Worm (Caenorhabditis elegans) whole organism, midembryonic: ENCODE results near the gene E02H9.6.

Source experiments
- T22C8.4 ChIP-seq: fragments of 200-800 bp; sonication (Bioruptor generic); IDR thresholded peaks from 2 replicates; pipeline ENCODE4 v1.3.6; 2022; ENCODE audit warnings: missing genetic modification characterization, missing compliant biosample characterization
- cog-1 ChIP-seq: sonication (generic microtip); optimal IDR thresholded peaks from 2 replicates; lab custom pipeline; 2016; ENCODE audit warnings: missing genetic modification characterization, missing compliant biosample characterization
- flt-1 ChIP-seq: fragments of 200-800 bp; sonication (Bioruptor generic); IDR thresholded peaks from 2 replicates; pipeline ENCODE4 v1.3.6; 2022; ENCODE audit warnings: missing genetic modification characterization, missing compliant biosample characterization
- klf-2 ChIP-seq: fragments of 200-800 bp; sonication (Bioruptor generic); conservative IDR thresholded peaks from 2 replicates; pipeline ENCODE4 v1.3.6; 2022; ENCODE audit warnings: missing genetic modification reagents, missing genetic modification characterization, missing compliant biosample characterization
- med-1 ChIP-seq: sonication (generic microtip); optimal IDR thresholded peaks from 2 replicates; lab custom pipeline; 2017; ENCODE audit warnings: missing genetic modification characterization, mild to moderate bottlenecking, missing compliant biosample characterization, antibody characterized with exemption, missing genetic modification reagents; ENCODE audit not compliant: insufficient read depth
- ref-1 ChIP-seq: fragments of 200-800 bp; sonication (Bioruptor generic); conservative IDR thresholded peaks from 2 replicates; pipeline ENCODE4 v1.3.6; 2022; ENCODE audit warnings: missing genetic modification reagents, missing genetic modification characterization, missing compliant biosample characterization
- tab-1 ChIP-seq: fragments of 200-800 bp; sonication (Bioruptor generic); IDR thresholded peaks from 2 replicates; pipeline ENCODE4 v1.3.6; 2022; ENCODE audit warnings: missing genetic modification characterization, missing compliant biosample characterization
- ztf-23 ChIP-seq: fragments of 200-800 bp; sonication (Bioruptor generic); IDR thresholded peaks from 2 replicates; pipeline ENCODE4 v1.3.6; 2022; ENCODE audit warnings: missing genetic modification reagents, missing genetic modification characterization, missing compliant biosample characterization
- ztf-29 ChIP-seq: fragments of 200-800 bp; sonication (Bioruptor generic); IDR thresholded peaks from 2 replicates; pipeline ENCODE4 v1.3.6; 2022; ENCODE audit warnings: missing genetic modification reagents, missing genetic modification characterization, missing compliant biosample characterization

E02H9.6 gene

DNA sequence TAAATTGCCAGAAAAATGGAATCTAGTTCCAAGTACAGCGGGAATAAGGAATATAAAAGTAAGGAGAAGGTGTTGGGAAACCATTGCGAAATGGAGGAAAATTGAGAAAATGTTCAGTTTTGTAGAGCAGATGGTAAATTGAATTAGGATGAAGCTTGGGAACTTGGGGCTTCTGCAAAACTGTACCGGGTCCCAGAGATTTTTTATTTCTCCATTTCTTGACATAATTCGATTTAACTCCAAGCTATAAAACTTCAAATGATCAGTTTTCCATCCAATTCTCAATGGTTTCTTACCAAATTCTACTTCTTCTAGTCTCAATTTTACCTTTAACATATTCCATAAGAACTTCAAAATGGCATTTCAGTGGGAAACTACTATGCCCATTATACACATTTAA, 32.3 kb downstream of the E02H9.6 start, which contains the start of the genes E02H9.9 and E02H9.1:
E02H9.9 (minus strand) TSS at position 101 of the 400 bp plus-strand sequence.
E02H9.1 (plus strand) TSS at position 285 of the 400 bp plus-strand sequence.
- no peak for TF ChIP-seq tab-1 (GFP tag; lab: Robert Waterston, UW)
- TF ChIP-seq T22C8.4 (GFP tag; lab: Robert Waterston, UW), result no peak

- TF ChIP-seq T22C8.4 (GFP tag; lab: Robert Waterston, UW) (no peak), ref-1 (GFP tag; lab: Robert Waterston, UW) (no peak), tab-1 (GFP tag; lab: Robert Waterston, UW) (no peak), ztf-23 (GFP tag; lab: Robert Waterston, UW) (0 out of 2 replicates have a peak, but pooled peaks have one; percentile 20), klf-2 (GFP tag; lab: Robert Waterston, UW) (no peak), ztf-29 (GFP tag; lab: Robert Waterston, UW) (no peak), cog-1 (tag; lab: Kevin White, UChicago) (no peak), med-1 (GFP tag; lab: Kevin White, UChicago) (no peak), flt-1 (GFP tag; lab: Robert Waterston, UW) (peak; percentile 78)
Observed at ce11 chrIII:2471855-2472254, 36.0 kb downstream of the E02H9.6 start.

ce11 chrIII:2473554-2473953, 37.6 kb downstream of the E02H9.6 start, which contains the start of gene smg-6:
TSS of gene smg-6 (plus strand) at chrIII:2473854.
- TF ChIP-seq tab-1 (GFP tag; lab: Robert Waterston, UW) (no peak), cog-1 (tag; lab: Kevin White, UChicago) (no peak), ref-1 (GFP tag; lab: Robert Waterston, UW) (no peak), med-1 (GFP tag; lab: Kevin White, UChicago) (no peak), T22C8.4 (GFP tag; lab: Robert Waterston, UW) (no peak), flt-1 (GFP tag; lab: Robert Waterston, UW) (no peak), klf-2 (GFP tag; lab: Robert Waterston, UW) (no peak), ztf-29 (GFP tag; lab: Robert Waterston, UW) (no peak), ztf-23 (GFP tag; lab: Robert Waterston, UW) (no peak)

ce11 chrIII:2474781-2475180, 38.9 kb downstream of the E02H9.6 start:
- no peak for TF ChIP-seq T22C8.4 (GFP tag; lab: Robert Waterston, UW)
- TF ChIP-seq flt-1 (GFP tag; lab: Robert Waterston, UW), result no peak
- no peak for TF ChIP-seq klf-2 (GFP tag; lab: Robert Waterston, UW)
- no peak for TF ChIP-seq med-1 (GFP tag; lab: Kevin White, UChicago)
- TF ChIP-seq tab-1 (GFP tag; lab: Robert Waterston, UW), result no peak
- TF ChIP-seq ztf-29 (GFP tag; lab: Robert Waterston, UW), result no peak
- no peak for TF ChIP-seq ztf-23 (GFP tag; lab: Robert Waterston, UW)
- no peak for TF ChIP-seq ref-1 (GFP tag; lab: Robert Waterston, UW)

- no peak for TF ChIP-seq ztf-23 (GFP tag; lab: Robert Waterston, UW)
- no peak for TF ChIP-seq med-1 (GFP tag; lab: Kevin White, UChicago)
- TF ChIP-seq tab-1 (GFP tag; lab: Robert Waterston, UW), result no peak
- TF ChIP-seq cog-1 (tag; lab: Kevin White, UChicago), result no peak
- no peak for TF ChIP-seq ref-1 (GFP tag; lab: Robert Waterston, UW)
- TF ChIP-seq ztf-29 (GFP tag; lab: Robert Waterston, UW), result no peak
- TF ChIP-seq T22C8.4 (GFP tag; lab: Robert Waterston, UW), result no peak
- TF ChIP-seq flt-1 (GFP tag; lab: Robert Waterston, UW), result no peak
- no peak for TF ChIP-seq klf-2 (GFP tag; lab: Robert Waterston, UW)
Observed at ce11 chrIII:2477303-2477702, 41.4 kb downstream of the E02H9.6 start.

- TF ChIP-seq ref-1 (GFP tag; lab: Robert Waterston, UW) (no peak), cog-1 (tag; lab: Kevin White, UChicago) (no peak), tab-1 (GFP tag; lab: Robert Waterston, UW) (no peak), T22C8.4 (GFP tag; lab: Robert Waterston, UW) (peak; percentile 70)
Observed at ce11 chrIII:2478605-2479004, 42.7 kb downstream of the E02H9.6 start.

ce11 chrIII:2482171-2482570, 46.3 kb downstream of the E02H9.6 start:
- TF ChIP-seq ztf-29 (GFP tag; lab: Robert Waterston, UW) (no peak), ref-1 (GFP tag; lab: Robert Waterston, UW) (no peak), flt-1 (GFP tag; lab: Robert Waterston, UW) (no peak), T22C8.4 (GFP tag; lab: Robert Waterston, UW) (no peak), ztf-23 (GFP tag; lab: Robert Waterston, UW) (no peak), med-1 (GFP tag; lab: Kevin White, UChicago) (no peak), klf-2 (GFP tag; lab: Robert Waterston, UW) (no peak), tab-1 (GFP tag; lab: Robert Waterston, UW) (no peak), cog-1 (tag; lab: Kevin White, UChicago) (no peak)

ce11 chrIII:2482754-2483153, 46.8 kb downstream of the E02H9.6 start:
- TF ChIP-seq tab-1 (GFP tag; lab: Robert Waterston, UW) (no peak), T22C8.4 (GFP tag; lab: Robert Waterston, UW) (peak; percentile 73)
